Worm (Caenorhabditis elegans): Measurements from ENCODE around the gene nemt-1.
A peak's percentile ranks its signal among the peaks of the same experiment; 100 is the strongest.
"Not testable (repeated sequence)": the region's sequence is repeated elsewhere in the genome, so short reads cannot be mapped to it uniquely, and the experiment has no call there.

nemt-1 gene

DNA sequence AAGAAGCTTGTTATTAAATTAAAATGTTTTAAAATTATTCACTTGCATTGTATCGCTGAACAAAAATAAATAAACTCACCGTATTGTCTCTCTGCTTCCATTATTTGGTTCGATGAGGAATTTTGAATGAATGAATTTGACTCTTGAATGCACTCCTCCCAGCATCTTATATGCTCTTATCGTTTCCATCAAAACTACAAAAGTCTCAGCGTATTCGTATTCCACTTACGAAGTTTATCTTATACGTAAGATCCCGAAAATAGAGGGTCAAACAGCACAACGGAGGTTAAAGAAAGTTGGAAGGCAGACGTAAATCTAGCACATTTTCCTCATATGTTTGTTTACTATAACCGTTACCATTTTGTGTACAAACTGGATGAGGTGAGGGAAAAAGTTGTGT is 32.9 kb downstream of the nemt-1 start, which contains the start of gene nhr-267:
nhr-267 (minus strand) TSS at position 101 of the 400 bp plus-strand sequence.
- TF ChIP-seq ceh-88 (GFP tag; IDR thresholded peaks at IDR 0.05); aly-2 (tag; optimal IDR thresholded peaks at IDR 0.05); nhr-84 (tag; optimal IDR thresholded peaks at IDR 0.05): not testable (repeated sequence)

DNA sequence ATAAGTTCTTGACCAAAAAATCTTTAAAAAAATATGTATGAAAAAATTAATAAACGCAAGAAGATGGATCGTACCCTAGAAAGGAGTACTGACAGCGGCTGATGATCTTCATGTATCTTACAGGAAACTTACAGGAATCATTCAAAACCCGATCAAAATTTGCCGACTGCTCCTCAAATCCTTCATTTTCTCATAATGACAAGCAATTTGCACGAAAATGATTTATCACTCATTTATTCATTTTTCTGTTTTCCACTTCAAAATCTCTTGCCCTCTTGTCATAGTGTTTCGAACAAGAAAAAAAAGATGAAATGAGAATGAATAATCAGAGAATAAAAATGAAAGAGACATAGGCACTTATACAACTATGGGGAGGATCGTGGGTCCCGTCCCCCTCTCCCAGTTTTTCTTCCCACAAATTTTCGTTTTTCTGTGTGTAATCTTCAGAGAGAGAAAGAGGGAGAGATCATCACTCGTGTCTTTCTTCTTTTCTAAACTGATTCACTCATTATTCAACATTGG is 45.2 kb downstream of the nemt-1 start, which contains the start of gene nmy-3:
nmy-3 (plus strand) TSS at position 472 of the 522 bp plus-strand sequence.
- TF ChIP-seq unc-130 (tag; optimal IDR thresholded peaks at IDR 0.05) = no peak
- TF ChIP-seq swsn-7 (tag; optimal IDR thresholded peaks at IDR 0.05) = no peak
- TF ChIP-seq grh-1 (GFP tag; IDR thresholded peaks at IDR 0.05) = no peak
- TF ChIP-seq unc-86 (tag; optimal IDR thresholded peaks at IDR 0.05) = no peak

DNA sequence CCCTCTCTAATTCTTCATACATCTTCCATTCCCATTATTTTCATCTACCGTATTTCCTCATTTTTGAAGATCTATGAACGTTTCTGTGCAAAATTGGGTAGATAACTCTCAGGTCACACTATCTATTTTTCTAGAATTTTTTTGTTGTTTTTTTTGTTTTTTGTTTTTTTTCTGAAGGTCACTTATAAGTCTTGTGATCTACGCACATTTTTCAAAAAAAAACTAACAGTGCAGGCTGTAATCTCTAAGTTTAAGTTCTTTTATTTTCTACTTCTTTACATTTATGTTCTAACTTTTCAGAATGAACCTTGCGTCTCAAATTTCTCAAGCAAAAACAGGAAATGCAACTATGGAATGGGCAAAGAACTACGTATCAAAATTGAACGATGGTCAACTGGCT is 49.4 kb downstream of the nemt-1 start, which contains the start of gene flh-3:
flh-3 (plus strand) TSS at position 301 of the 400 bp plus-strand sequence.
- TF ChIP-seq nhr-77 (tag; optimal IDR thresholded peaks at IDR 0.05) (no peak), mef-2 (tag; optimal IDR thresholded peaks at IDR 0.05) (no peak), nhr-237 (tag; optimal IDR thresholded peaks at IDR 0.05) (no peak), ztf-4 (tag; optimal IDR thresholded peaks at IDR 0.05) (no peak), swsn-7 (tag; optimal IDR thresholded peaks at IDR 0.05) (no peak), nhr-12 (tag; optimal IDR thresholded peaks at IDR 0.05) (no peak), rnt-1 (tag; optimal IDR thresholded peaks at IDR 0.05) (no peak), elt-2 (tag; optimal IDR thresholded peaks at IDR 0.05) (no peak), egl-27 (tag; optimal IDR thresholded peaks at IDR 0.05) (no peak), fkh-4 (tag; optimal IDR thresholded peaks at IDR 0.05; ENCODE audit: borderline replicate concordance) (no peak), vab-15 (tag; optimal IDR thresholded peaks at IDR 0.05) (no peak), fkh-8 (tag; optimal IDR thresholded peaks at IDR 0.05) (no peak), fos-1 (tag; optimal IDR thresholded peaks at IDR 0.05) (no peak), isw-1 (GFP tag; IDR thresholded peaks at IDR 0.05) (no peak), hlh-17 (GFP tag; optimal IDR thresholded peaks at IDR 0.05; ENCODE audit: borderline replicate concordance) (no peak), C16A3.4 (tag; optimal IDR thresholded peaks at IDR 0.05) (no peak), unc-86 (tag; optimal IDR thresholded peaks at IDR 0.05) (no peak)

DNA sequence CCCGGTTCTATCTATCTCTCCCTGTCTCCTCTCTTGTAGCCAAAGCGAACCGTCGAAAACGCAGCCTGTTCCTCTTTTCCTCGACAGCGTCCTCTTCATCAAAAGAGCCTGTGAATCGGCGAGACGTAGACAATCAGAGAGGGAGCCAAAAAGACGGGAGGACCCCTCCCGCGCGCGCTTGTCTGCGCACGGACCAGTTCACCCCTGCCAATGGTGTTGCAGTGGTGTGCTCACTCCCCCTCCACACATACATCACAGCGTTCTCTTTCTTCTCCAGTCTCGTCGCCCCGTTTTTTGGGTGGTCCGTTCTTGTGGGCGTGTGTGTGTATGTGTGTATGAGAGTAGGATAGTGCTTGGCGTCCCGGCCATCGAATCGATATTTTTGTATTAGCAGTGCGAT is 50.3 kb downstream of the nemt-1 start:
- TF ChIP-seq lir-3 (tag; optimal IDR thresholded peaks at IDR 0.05; ENCODE audit: poor library complexity) (no peak), fkh-10 (GFP tag; optimal IDR thresholded peaks at IDR 0.05) (no peak), snu-23 (GFP tag; optimal IDR thresholded peaks at IDR 0.05) (no peak), blmp-1 (tag; optimal IDR thresholded peaks at IDR 0.05) (no peak), C34B4.2 (tag; optimal IDR thresholded peaks at IDR 0.05) (no peak), C04F5.9 (tag; optimal IDR thresholded peaks at IDR 0.05) (no peak), ces-1 (GFP tag; optimal IDR thresholded peaks at IDR 0.05) (no peak), lin-15B (tag; optimal IDR thresholded peaks at IDR 0.05) (no peak), dpl-1 (GFP tag; optimal IDR thresholded peaks at IDR 0.05) (no peak), mef-2 (tag; optimal IDR thresholded peaks at IDR 0.05) (no peak), pax-3 (tag; optimal IDR thresholded peaks at IDR 0.05) (no peak), lin-13 (GFP tag; optimal IDR thresholded peaks at IDR 0.05) (no peak), unc-30 (tag; optimal IDR thresholded peaks at IDR 0.05) (no peak), efl-1 (optimal IDR thresholded peaks at IDR 0.05) (no peak), efl-1 (GFP tag; optimal IDR thresholded peaks at IDR 0.05 in 1 of 2) (peak in 1 of 2 experiments; percentile 11), C16A3.4 (tag; optimal IDR thresholded peaks at IDR 0.05) (no peak), ztf-11 (tag; optimal IDR thresholded peaks at IDR 0.05) (peak in 1 of 2 experiments; percentile 28)
